Worm (Caenorhabditis elegans): Measurements from ENCODE around the gene F27E5.8.

The F27E5.8 gene

ce11 chrII:10098428-10098827, 28.9 kb downstream of the F27E5.8 start:
- no peak for TF ChIP-seq tab-1 (GFP tag; IDR thresholded peaks at IDR 0.05)
- TF ChIP-seq ref-1 (GFP tag; conservative IDR thresholded peaks at IDR 0.05): no peak
- TF ChIP-seq ztf-23 (GFP tag; IDR thresholded peaks at IDR 0.05): no peak
- no peak for TF ChIP-seq klf-2 (GFP tag; conservative IDR thresholded peaks at IDR 0.05)
- no peak for TF ChIP-seq med-1 (GFP tag; optimal IDR thresholded peaks at IDR 0.05; ENCODE audit: insufficient read depth)
- no peak for TF ChIP-seq T22C8.4 (GFP tag; IDR thresholded peaks at IDR 0.05)
- TF ChIP-seq cog-1 (tag; optimal IDR thresholded peaks at IDR 0.05): no peak
- TF ChIP-seq flt-1 (GFP tag; IDR thresholded peaks at IDR 0.05): no peak
- no peak for TF ChIP-seq ztf-29 (GFP tag; IDR thresholded peaks at IDR 0.05)

DNA sequence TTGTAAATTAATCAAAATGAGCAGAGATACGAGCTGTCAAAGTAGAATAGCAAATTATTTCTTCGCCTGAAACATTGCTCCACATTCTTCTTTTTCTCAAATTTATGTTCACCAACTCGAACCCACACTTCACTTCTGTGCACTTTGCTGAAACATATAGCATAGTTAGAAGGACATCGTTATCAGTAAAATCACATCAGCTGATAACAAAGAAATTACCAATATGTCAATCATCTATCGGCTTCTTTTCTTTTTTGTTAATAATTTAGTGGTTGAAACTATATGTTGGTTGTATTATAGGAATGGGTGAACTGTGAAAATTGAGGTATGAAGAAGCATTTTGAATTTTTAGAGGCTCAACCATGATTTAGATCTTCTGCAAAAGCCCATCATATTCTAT, 32.1 kb downstream of the F27E5.8 start:
- no peak for TF ChIP-seq tab-1 (GFP tag; IDR thresholded peaks at IDR 0.05)
- TF ChIP-seq med-1 (GFP tag; optimal IDR thresholded peaks at IDR 0.05; ENCODE audit: insufficient read depth): no peak
- TF ChIP-seq klf-2 (GFP tag; conservative IDR thresholded peaks at IDR 0.05): no peak
- no peak for TF ChIP-seq T22C8.4 (GFP tag; IDR thresholded peaks at IDR 0.05)
- TF ChIP-seq flt-1 (GFP tag; IDR thresholded peaks at IDR 0.05): no peak
- TF ChIP-seq ref-1 (GFP tag; conservative IDR thresholded peaks at IDR 0.05): no peak
- TF ChIP-seq ztf-23 (GFP tag; IDR thresholded peaks at IDR 0.05): no peak
- TF ChIP-seq ztf-29 (GFP tag; IDR thresholded peaks at IDR 0.05): no peak
- TF ChIP-seq cog-1 (tag; optimal IDR thresholded peaks at IDR 0.05): no peak

DNA sequence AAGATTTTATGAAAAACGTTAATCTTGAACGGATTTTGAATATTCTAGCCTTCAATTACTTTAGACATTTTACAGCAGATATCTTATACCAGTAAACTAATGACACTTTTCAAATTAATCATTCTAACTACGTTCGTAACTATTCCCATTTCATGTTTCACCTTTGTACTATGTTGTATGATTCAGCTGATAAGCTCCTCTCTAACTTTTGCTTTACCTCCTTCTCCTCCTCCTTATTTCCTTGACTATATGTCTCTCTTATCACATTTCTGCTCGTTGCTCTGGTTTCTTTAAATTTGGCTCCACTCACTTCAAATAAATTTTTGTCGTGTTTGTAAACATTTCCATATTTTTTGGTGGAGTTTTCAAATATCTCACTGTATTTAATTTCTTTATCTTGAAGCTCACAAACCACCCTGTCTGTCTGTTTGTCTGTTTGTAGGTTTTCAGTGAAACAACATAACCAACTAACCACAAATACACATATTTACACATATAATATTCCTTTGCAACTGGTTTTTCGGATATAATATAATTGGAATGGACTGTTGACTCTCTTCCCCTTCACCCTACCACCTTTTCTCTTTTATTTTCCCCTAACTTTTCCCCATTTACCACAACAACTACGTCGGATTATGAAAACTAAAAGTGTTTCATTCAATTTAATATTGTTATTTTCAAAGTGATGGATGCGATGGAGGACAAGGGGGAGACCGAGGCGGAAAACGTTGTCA, 32.9 kb downstream of the F27E5.8 start, which contains the start of gene lact-2:
TSS of gene lact-2 (plus strand) at position 684 of the 734 bp plus-strand sequence.
- no peak for TF ChIP-seq cog-1 (tag; optimal IDR thresholded peaks at IDR 0.05)
- no peak for TF ChIP-seq klf-2 (GFP tag; conservative IDR thresholded peaks at IDR 0.05)
- TF ChIP-seq flt-1 (GFP tag; IDR thresholded peaks at IDR 0.05): no peak
- TF ChIP-seq T22C8.4 (GFP tag; IDR thresholded peaks at IDR 0.05): no peak
- TF ChIP-seq ztf-23 (GFP tag; IDR thresholded peaks at IDR 0.05): no peak
- TF ChIP-seq tab-1 (GFP tag; IDR thresholded peaks at IDR 0.05): no peak
- no peak for TF ChIP-seq ref-1 (GFP tag; conservative IDR thresholded peaks at IDR 0.05)
- TF ChIP-seq med-1 (GFP tag; optimal IDR thresholded peaks at IDR 0.05; ENCODE audit: insufficient read depth): no peak
- no peak for TF ChIP-seq ztf-29 (GFP tag; IDR thresholded peaks at IDR 0.05)

DNA sequence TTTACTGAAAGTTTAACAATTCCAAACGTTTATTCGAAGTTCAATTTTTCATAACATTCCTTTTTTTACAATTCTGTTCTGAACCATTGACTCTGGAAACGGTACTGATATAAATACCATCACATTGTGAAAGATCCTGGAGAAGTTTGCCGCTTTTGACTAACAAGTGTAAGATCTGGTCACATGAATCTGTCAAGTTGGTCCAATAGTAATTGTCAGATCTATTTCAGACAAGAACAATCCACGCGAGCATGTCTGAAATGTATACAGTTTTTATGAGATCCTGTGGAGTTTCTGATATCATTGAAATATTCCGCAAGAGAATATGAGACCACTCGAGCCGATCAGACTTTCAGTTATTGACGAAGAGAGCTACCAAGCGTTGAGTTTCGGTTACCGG, 34.2 kb downstream of the F27E5.8 start:
- TF ChIP-seq med-1 (GFP tag; optimal IDR thresholded peaks at IDR 0.05; ENCODE audit: insufficient read depth) (no peak), klf-2 (GFP tag; conservative IDR thresholded peaks at IDR 0.05) (no peak), flt-1 (GFP tag; IDR thresholded peaks at IDR 0.05) (no peak), T22C8.4 (GFP tag; IDR thresholded peaks at IDR 0.05) (no peak)

- no peak for TF ChIP-seq flt-1 (GFP tag; IDR thresholded peaks at IDR 0.05)
- no peak for TF ChIP-seq klf-2 (GFP tag; conservative IDR thresholded peaks at IDR 0.05)
- TF ChIP-seq med-1 (GFP tag; optimal IDR thresholded peaks at IDR 0.05; ENCODE audit: insufficient read depth): no peak
- no peak for TF ChIP-seq T22C8.4 (GFP tag; IDR thresholded peaks at IDR 0.05)
Measured at ce11 chrII:10084482-10084881, 42.8 kb downstream of the F27E5.8 start.

DNA sequence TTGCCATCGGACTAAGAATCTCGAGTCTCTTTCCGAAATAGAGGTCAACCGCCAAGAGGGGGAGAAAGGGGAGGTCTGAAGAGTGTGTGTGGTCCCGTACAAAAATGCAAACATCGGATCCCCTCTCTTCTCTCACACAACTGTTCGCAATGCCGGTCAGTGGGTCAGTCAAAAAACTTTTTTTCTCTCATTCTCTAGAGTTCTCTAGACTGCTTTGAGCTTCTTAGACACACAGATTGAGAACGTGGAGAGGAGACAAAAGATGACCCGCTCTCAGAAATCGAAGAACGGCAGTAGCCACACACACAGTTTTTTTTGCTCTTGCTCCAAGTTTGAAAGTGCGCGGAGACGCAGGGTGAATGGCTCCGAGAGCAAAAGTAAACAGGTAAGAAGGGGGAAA, 51.5 kb downstream of the F27E5.8 start:
- TF ChIP-seq T22C8.4 (GFP tag; IDR thresholded peaks at IDR 0.05): no peak
- TF ChIP-seq flt-1 (GFP tag; IDR thresholded peaks at IDR 0.05): peak; percentile 46; the same call in 1 of the 2 replicates
